Worm (Caenorhabditis elegans): Measurements from ENCODE around the gene dhhc-6.

ce11 chrIV:12131308-12132072 lies 6.7 kb downstream of the dhhc-6 start:
- TF ChIP-seq dpl-1 (GFP tag; optimal IDR thresholded peaks at IDR 0.05) (no peak), nhr-42 (GFP tag; IDR thresholded peaks at IDR 0.05) (no peak), F26F4.8 (GFP tag; conservative IDR thresholded peaks at IDR 0.05) (no peak), attf-4 (tag; optimal IDR thresholded peaks at IDR 0.05) (no peak), nhr-102 (tag; optimal IDR thresholded peaks at IDR 0.05) (no peak), dve-1 (tag; optimal IDR thresholded peaks at IDR 0.05; ENCODE audit: insufficient read depth) (no peak), cey-2 (tag; optimal IDR thresholded peaks at IDR 0.05; ENCODE audit: borderline replicate concordance, insufficient read depth) (no peak), pqm-1 (tag; optimal IDR thresholded peaks at IDR 0.05) (no peak), ceh-82 (tag; optimal IDR thresholded peaks at IDR 0.05) (no peak), zfp-3 (GFP tag; conservative IDR thresholded peaks at IDR 0.05) (no peak), snpc-4 (tag; optimal IDR thresholded peaks at IDR 0.05) (no peak), ZK546.5 (tag; optimal IDR thresholded peaks at IDR 0.05) (no peak), zag-1 (tag; optimal IDR thresholded peaks at IDR 0.05) (no peak), nhr-10 (tag; optimal IDR thresholded peaks at IDR 0.05) (no peak)
